Worm (Caenorhabditis elegans) whole organism, young adult: ENCODE results near the gene F36D4.5.

ENCODE experiments used
- F33H1.4 ChIP-seq: fragments of 200-800 bp; sonication (Bioruptor generic); IDR thresholded peaks from 2 replicates; pipeline ENCODE4 v1.3.6; 2022; ENCODE audit warnings: missing genetic modification reagents, missing genetic modification characterization, missing compliant biosample characterization
- F37B4.10 ChIP-seq: fragments of 200-800 bp; sonication (Bioruptor generic); IDR thresholded peaks from 2 replicates; pipeline ENCODE4 v1.3.6; 2022; ENCODE audit warnings: missing genetic modification characterization, missing compliant biosample characterization
- F52B5.7 ChIP-seq: sonication (generic microtip); optimal IDR thresholded peaks from 2 replicates; lab custom pipeline; 2016; ENCODE audit warnings: mild to moderate bottlenecking, missing genetic modification characterization, missing compliant biosample characterization
- F55B11.4 ChIP-seq: sonication (generic microtip); optimal IDR thresholded peaks from 2 replicates; lab custom pipeline; 2016; ENCODE audit warnings: missing compliant biosample characterization, missing genetic modification characterization, borderline replicate concordance; ENCODE audit not compliant: insufficient read depth
- T26A5.8 ChIP-seq: sonication (generic microtip); optimal IDR thresholded peaks from 2 replicates; lab custom pipeline; 2016; ENCODE audit warnings: missing genetic modification characterization, missing compliant biosample characterization
- Y53F4B.3 ChIP-seq: fragments of 200-800 bp; sonication (Bioruptor generic); IDR thresholded peaks from 2 replicates; pipeline ENCODE4 v1.3.6; 2022; ENCODE audit warnings: missing genetic modification reagents, missing genetic modification characterization, missing compliant biosample characterization
- egl-18 ChIP-seq: fragments of 200-800 bp; sonication (Bioruptor generic); IDR thresholded peaks from 2 replicates; pipeline ENCODE4 v1.3.6; 2022; ENCODE audit warnings: missing genetic modification reagents, missing genetic modification characterization, missing compliant biosample characterization
- egrh-3 ChIP-seq: fragments of 200-800 bp; sonication (Bioruptor generic); IDR thresholded peaks from 2 replicates; pipeline ENCODE4 v1.3.6; 2022; ENCODE audit warnings: missing genetic modification reagents, missing genetic modification characterization, missing compliant biosample characterization
- ekl-4 ChIP-seq: fragments of 200-800 bp; sonication (Bioruptor generic); IDR thresholded peaks from 2 replicates; pipeline ENCODE4 v1.3.6; 2022; ENCODE audit warnings: missing genetic modification reagents, missing genetic modification characterization, missing compliant biosample characterization
- nhr-120 ChIP-seq: fragments of 200-800 bp; sonication (Bioruptor generic); IDR thresholded peaks from 2 replicates; pipeline ENCODE4 v1.3.6; 2022; ENCODE audit warnings: missing genetic modification characterization, missing compliant biosample characterization
- nhr-80 ChIP-seq: sonication (generic microtip); optimal IDR thresholded peaks from 2 replicates; lab custom pipeline; 2016; ENCODE audit warnings: missing genetic modification characterization, missing compliant biosample characterization
- nhr-90 ChIP-seq: sonication (generic microtip); optimal IDR thresholded peaks from 2 replicates; lab custom pipeline; 2016; ENCODE audit warnings: missing genotype, mild to moderate bottlenecking, missing genetic modification characterization, missing compliant biosample characterization
- sea-2 ChIP-seq: fragments of 200-800 bp; sonication (Bioruptor generic); IDR thresholded peaks from 2 replicates; pipeline ENCODE4 v1.3.6; 2022; ENCODE audit warnings: missing genetic modification characterization, missing compliant biosample characterization
- sptf-2 ChIP-seq: fragments of 200-800 bp; sonication (Bioruptor generic); optimal IDR thresholded peaks from 2 replicates; lab custom pipeline; 2018; ENCODE audit warnings: mild to moderate bottlenecking, missing genetic modification characterization, missing compliant biosample characterization

ce11 chrV:9384949-9385348 lies 40.7 kb downstream of the F36D4.5 start:
- no peak for TF ChIP-seq nhr-120
- TF ChIP-seq F33H1.4, result no peak
- TF ChIP-seq sptf-2, result no peak
- TF ChIP-seq T26A5.8 (tag; lab: Kevin White, UChicago), result no peak
- no peak for TF ChIP-seq Y53F4B.3
- TF ChIP-seq egl-18 (GFP tag; lab: Robert Waterston, UW), result no peak
- TF ChIP-seq egrh-3, result no peak
- no peak for TF ChIP-seq F52B5.7
- no peak for TF ChIP-seq nhr-90
- no peak for TF ChIP-seq nhr-80
- no peak for TF ChIP-seq ekl-4 (GFP tag; lab: Robert Waterston, UW)
- TF ChIP-seq F55B11.4 (tag; lab: Kevin White, UChicago), result no peak
- TF ChIP-seq F37B4.10 (GFP tag; lab: Robert Waterston, UW), result no peak
- TF ChIP-seq sea-2 (GFP tag; lab: Robert Waterston, UW), result no peak
